Fruit fly (Drosophila melanogaster): Measurements from ENCODE around the gene CG2202.

DNA sequence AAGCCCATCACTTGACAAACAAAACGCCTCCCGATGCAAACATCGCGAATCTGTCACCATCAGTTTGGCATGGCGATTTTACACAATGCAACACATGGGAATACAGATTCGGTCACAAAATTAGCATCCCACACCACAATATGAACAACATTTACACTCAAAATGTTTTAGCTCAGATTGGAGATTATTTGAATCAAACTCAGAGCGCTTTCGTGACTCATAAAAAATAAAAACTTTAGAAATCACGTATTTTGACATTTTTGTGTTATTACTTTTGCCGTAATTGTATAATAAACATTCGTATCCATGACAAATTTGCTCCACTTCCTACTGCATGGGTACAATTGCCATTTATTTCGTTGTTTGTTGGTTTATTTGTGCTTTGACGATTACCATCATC is 44.5 kb upstream of the CG2202 start:
- TF ChIP-seq gem (tag; optimal IDR thresholded peaks at IDR 0.05) (no peak), phol (tag; optimal IDR thresholded peaks at IDR 0.05) (no peak), rib (GFP tag; IDR thresholded peaks at IDR 0.05) (no peak), Sox102F (GFP tag; optimal IDR thresholded peaks at IDR 0.05) (no peak), ham (GFP tag; IDR thresholded peaks at IDR 0.05) (no peak), Camta (GFP tag; optimal IDR thresholded peaks at IDR 0.05) (no peak)
